Worm (Caenorhabditis elegans): ENCODE results near the gene Y49E10.27.
A peak's percentile ranks its signal among the peaks of the same experiment; 100 is the strongest.

Gene Y49E10.27

ce11 chrIII:12427527-12428263 lies 6.5 kb upstream of the Y49E10.27 start:
- TF ChIP-seq lsy-2 (tag; optimal IDR thresholded peaks at IDR 0.05) (no peak), blmp-1 (tag; optimal IDR thresholded peaks at IDR 0.05; ENCODE audit: insufficient read depth) (peak; percentile 20), nhr-23 (tag; optimal IDR thresholded peaks at IDR 0.05) (no peak), zag-1 (tag; optimal IDR thresholded peaks at IDR 0.05) (no peak), ztf-11 (tag; optimal IDR thresholded peaks at IDR 0.05) (no peak), ztf-4 (tag; optimal IDR thresholded peaks at IDR 0.05) (no peak), nhr-10 (tag; optimal IDR thresholded peaks at IDR 0.05) (no peak), ztf-1 (GFP tag; conservative IDR thresholded peaks at IDR 0.05) (no peak), mdl-1 (tag; optimal IDR thresholded peaks at IDR 0.05) (no peak), nhr-12 (tag; optimal IDR thresholded peaks at IDR 0.05) (no peak), sem-4 (tag; optimal IDR thresholded peaks at IDR 0.05) (no peak), unc-55 (GFP tag; optimal IDR thresholded peaks at IDR 0.05) (no peak), nhr-77 (tag; optimal IDR thresholded peaks at IDR 0.05) (no peak), mbf-1 (tag; optimal IDR thresholded peaks at IDR 0.05) (no peak), gmeb-1 (tag; optimal IDR thresholded peaks at IDR 0.05) (no peak), nhr-25 (tag; optimal IDR thresholded peaks at IDR 0.05) (peak; percentile 89), aly-2 (tag; optimal IDR thresholded peaks at IDR 0.05) (no peak)

- TF ChIP-seq elt-1 (tag; optimal IDR thresholded peaks at IDR 0.05) (no peak), ZK546.5 (tag; optimal IDR thresholded peaks at IDR 0.05) (no peak), lin-39 (tag; optimal IDR thresholded peaks at IDR 0.05) (no peak), Y55F3AM.14 (GFP tag; optimal IDR thresholded peaks at IDR 0.05) (no peak), ceh-16 (tag; optimal IDR thresholded peaks at IDR 0.05) (no peak), sma-3 (GFP tag; optimal IDR thresholded peaks at IDR 0.05) (no peak), lsy-2 (tag; optimal IDR thresholded peaks at IDR 0.05) (no peak), nhr-129 (tag; optimal IDR thresholded peaks at IDR 0.05) (no peak), dmd-4 (tag; optimal IDR thresholded peaks at IDR 0.05) (no peak), nhr-23 (tag; optimal IDR thresholded peaks at IDR 0.05) (no peak), nhr-77 (tag; optimal IDR thresholded peaks at IDR 0.05) (no peak), ama-1 (optimal IDR thresholded peaks at IDR 0.05) (no peak), unc-62 (GFP tag; optimal IDR thresholded peaks at IDR 0.05) (no peak), nhr-25 (tag; optimal IDR thresholded peaks at IDR 0.05) (no peak), mdl-1 (tag; optimal IDR thresholded peaks at IDR 0.05) (no peak), gmeb-1 (tag; optimal IDR thresholded peaks at IDR 0.05) (no peak)
Measured at ce11 chrIII:12428264-12428627, 6.0 kb upstream of the Y49E10.27 start.

- TF ChIP-seq aly-2 (tag; optimal IDR thresholded peaks at IDR 0.05) (no peak), lin-11 (tag; optimal IDR thresholded peaks at IDR 0.05) (no peak), unc-62 (GFP tag; optimal IDR thresholded peaks at IDR 0.05) (no peak), nhr-129 (tag; optimal IDR thresholded peaks at IDR 0.05) (no peak), nhr-6 (tag; optimal IDR thresholded peaks at IDR 0.05) (no peak), fos-1 (tag; optimal IDR thresholded peaks at IDR 0.05) (no peak), snpc-4 (tag; optimal IDR thresholded peaks at IDR 0.05) (no peak), sma-9 (GFP tag; optimal IDR thresholded peaks at IDR 0.05) (no peak), sma-9 (tag; optimal IDR thresholded peaks at IDR 0.05) (no peak), alr-1 (tag; optimal IDR thresholded peaks at IDR 0.05) (no peak), lin-39 (tag; optimal IDR thresholded peaks at IDR 0.05) (no peak), nhr-10 (tag; optimal IDR thresholded peaks at IDR 0.05) (no peak), unc-55 (GFP tag; optimal IDR thresholded peaks at IDR 0.05) (no peak), lin-13 (GFP tag; optimal IDR thresholded peaks at IDR 0.05) (no peak), ztf-4 (tag; optimal IDR thresholded peaks at IDR 0.05) (no peak), Y55F3AM.14 (GFP tag; optimal IDR thresholded peaks at IDR 0.05) (no peak)
Measured at ce11 chrIII:12428799-12429351, 5.3 kb upstream of the Y49E10.27 start.

- TF ChIP-seq nhr-77 (tag; optimal IDR thresholded peaks at IDR 0.05), result no peak
- TF ChIP-seq ama-1 (optimal IDR thresholded peaks at IDR 0.05), result no peak
- TF ChIP-seq ZK546.5 (tag; optimal IDR thresholded peaks at IDR 0.05), result no peak
- TF ChIP-seq blmp-1 (tag; optimal IDR thresholded peaks at IDR 0.05; ENCODE audit: insufficient read depth), result peak; percentile 20
- TF ChIP-seq ztf-1 (GFP tag; conservative IDR thresholded peaks at IDR 0.05), result no peak
- TF ChIP-seq lin-39 (tag; optimal IDR thresholded peaks at IDR 0.05), result no peak
- no peak for TF ChIP-seq nhr-23 (tag; optimal IDR thresholded peaks at IDR 0.05)
- peak; percentile 38 for TF ChIP-seq F13H6.1 (tag; optimal IDR thresholded peaks at IDR 0.05)
- TF ChIP-seq C34F6.9 (tag; optimal IDR thresholded peaks at IDR 0.05), result peak; percentile 85
- TF ChIP-seq snpc-4 (tag; optimal IDR thresholded peaks at IDR 0.05), result peak; percentile 29
- no peak for TF ChIP-seq nhr-11 (tag; optimal IDR thresholded peaks at IDR 0.05)
- no peak for TF ChIP-seq nhr-12 (tag; optimal IDR thresholded peaks at IDR 0.05)
- no peak for TF ChIP-seq unc-39 (tag; optimal IDR thresholded peaks at IDR 0.05)
- no peak for TF ChIP-seq skn-1 (tag; optimal IDR thresholded peaks at IDR 0.05)
- TF ChIP-seq dmd-4 (tag; optimal IDR thresholded peaks at IDR 0.05), result no peak
- TF ChIP-seq zag-1 (tag; optimal IDR thresholded peaks at IDR 0.05), result peak; percentile 11
- no peak for TF ChIP-seq mbf-1 (tag; optimal IDR thresholded peaks at IDR 0.05)
- peak; percentile 64 for TF ChIP-seq sem-4 (tag; optimal IDR thresholded peaks at IDR 0.05)
- TF ChIP-seq sma-9 (GFP tag; optimal IDR thresholded peaks at IDR 0.05), result peak; percentile 53
- TF ChIP-seq sma-9 (tag; optimal IDR thresholded peaks at IDR 0.05), result no peak
- TF ChIP-seq mdl-1 (tag; optimal IDR thresholded peaks at IDR 0.05), result no peak
- peak; percentile 79 for TF ChIP-seq nhr-129 (tag; optimal IDR thresholded peaks at IDR 0.05)
- no peak for TF ChIP-seq R02D3.7 (tag; optimal IDR thresholded peaks at IDR 0.05)
- TF ChIP-seq Y55F3AM.14 (GFP tag; optimal IDR thresholded peaks at IDR 0.05), result no peak
- TF ChIP-seq elt-3 (tag; optimal IDR thresholded peaks at IDR 0.05), result no peak
- peak; percentile 22 for TF ChIP-seq nhr-25 (tag; optimal IDR thresholded peaks at IDR 0.05)
- no peak for TF ChIP-seq aly-2 (tag; optimal IDR thresholded peaks at IDR 0.05)
- peak; percentile 49 for TF ChIP-seq sma-3 (GFP tag; optimal IDR thresholded peaks at IDR 0.05)
- TF ChIP-seq lin-13 (GFP tag; optimal IDR thresholded peaks at IDR 0.05), result peak; percentile 79
- no peak for TF ChIP-seq unc-62 (GFP tag; optimal IDR thresholded peaks at IDR 0.05)
Measured at ce11 chrIII:12429579-12430084, 4.6 kb upstream of the Y49E10.27 start, which contains the start of gene snr-6. Gene snr-6, minus strand, starts transcription at chrIII:12429629.
